Fruit fly (Drosophila melanogaster) whole organism, embryonic: ENCODE measurements around the gene CG45079.

ENCODE experiments used
- Asciz ChIP-seq: fragments of 200-800 bp; sonication (Bioruptor generic); optimal IDR thresholded peaks from 2 replicates; lab custom pipeline; 2017; ENCODE audit warnings: missing biosample characterization, mild to moderate bottlenecking, missing genetic modification characterization, missing genetic modification reagents
- Atf-2 ChIP-seq: fragments of 200-800 bp; sonication (Bioruptor generic); optimal IDR thresholded peaks from 2 replicates; lab custom pipeline; 2016; ENCODE audit warnings: missing biosample characterization, missing genetic modification characterization
- CG10543 ChIP-seq: fragments of 200-800 bp; sonication (Bioruptor generic); optimal IDR thresholded peaks from 3 replicates; lab custom pipeline; 2017; ENCODE audit warnings: missing biosample characterization, mild to moderate bottlenecking, missing genetic modification characterization, moderate library complexity
- CG10565 ChIP-seq: fragments of 200-800 bp; sonication (Bioruptor generic); optimal IDR thresholded peaks from 3 replicates; lab custom pipeline; 2016; ENCODE audit warnings: missing biosample characterization, mild to moderate bottlenecking, missing genetic modification characterization
- CG10959 ChIP-seq: fragments of 200-800 bp; sonication (Bioruptor generic); IDR thresholded peaks from 2 replicates; pipeline ENCODE4 v1.3.6; 2022; ENCODE audit warnings: missing biosample characterization, missing genetic modification characterization
- CG10979 ChIP-seq: fragments of 200-800 bp; sonication (Bioruptor generic); optimal IDR thresholded peaks from 2 replicates; lab custom pipeline; 2018; ENCODE audit warnings: missing biosample characterization, mild to moderate bottlenecking, missing genetic modification characterization, moderate library complexity
- CG11560 ChIP-seq: fragments of 200-800 bp; sonication (Bioruptor generic); IDR thresholded peaks from 3 replicates; pipeline ENCODE4 v1.3.6; 2022; ENCODE audit warnings: missing biosample characterization, missing genetic modification characterization
- CG13775 ChIP-seq: fragments of 200-800 bp; sonication (Bioruptor generic); optimal IDR thresholded peaks from 3 replicates; lab custom pipeline; 2017; ENCODE audit warnings: missing biosample characterization, mild to moderate bottlenecking, missing genetic modification characterization
- CG15514 ChIP-seq: fragments of 200-800 bp; sonication (Bioruptor generic); optimal IDR thresholded peaks from 3 replicates; lab custom pipeline; 2017; ENCODE audit warnings: missing biosample characterization, missing genetic modification characterization, mild to moderate bottlenecking, moderate library complexity, missing genetic modification reagents
- CG15601 ChIP-seq: fragments of 200-800 bp; sonication (Bioruptor generic); optimal IDR thresholded peaks from 3 replicates; lab custom pipeline; 2019; ENCODE audit warnings: missing biosample characterization, mild to moderate bottlenecking, missing genetic modification characterization, moderate library complexity
- CG16863 ChIP-seq: fragments of 200-800 bp; sonication (Bioruptor generic); optimal IDR thresholded peaks from 3 replicates; lab custom pipeline; 2016; ENCODE audit warnings: missing biosample characterization, missing genetic modification characterization
- CG2120 ChIP-seq: fragments of 200-800 bp; sonication (Bioruptor generic); optimal IDR thresholded peaks from 3 replicates; lab custom pipeline; 2016; ENCODE audit warnings: missing biosample characterization, missing genetic modification characterization
- CG2199 ChIP-seq: fragments of 200-800 bp; sonication (Bioruptor generic); IDR thresholded peaks from 3 replicates; pipeline ENCODE4 v1.3.6; 2022; ENCODE audit warnings: missing biosample characterization, missing genetic modification characterization
- CG2678 ChIP-seq: fragments of 200-800 bp; sonication (Bioruptor generic); optimal IDR thresholded peaks from 3 replicates; lab custom pipeline; 2019; ENCODE audit warnings: missing biosample characterization, mild to moderate bottlenecking, missing genetic modification characterization, moderate library complexity
- CG3163 ChIP-seq: fragments of 200-800 bp; sonication (Bioruptor generic); optimal IDR thresholded peaks from 3 replicates; lab custom pipeline; 2016; ENCODE audit warnings: missing biosample characterization, missing genetic modification characterization
- CG3995 ChIP-seq: fragments of 200-800 bp; sonication (Bioruptor generic); optimal IDR thresholded peaks from 3 replicates; lab custom pipeline; 2016; ENCODE audit warnings: missing biosample characterization, missing genetic modification characterization
- CG5180 ChIP-seq: fragments of 200-800 bp; sonication (Bioruptor generic); optimal IDR thresholded peaks from 3 replicates; lab custom pipeline; 2017; ENCODE audit warnings: missing biosample characterization, missing genetic modification characterization, mild to moderate bottlenecking, moderate library complexity, missing genetic modification reagents
- CG7357 ChIP-seq: fragments of 200-800 bp; sonication (Bioruptor generic); IDR thresholded peaks from 3 replicates; pipeline ENCODE4 v1.3.6; 2022; ENCODE audit warnings: missing biosample characterization, missing genetic modification characterization
- CG7745 ChIP-seq: fragments of 200-800 bp; sonication (Bioruptor generic); optimal IDR thresholded peaks from 2 replicates; lab custom pipeline; 2018; ENCODE audit warnings: missing biosample characterization, mild to moderate bottlenecking, missing genetic modification characterization, moderate library complexity
- CG8089 ChIP-seq: fragments of 200-800 bp; sonication (Bioruptor generic); optimal IDR thresholded peaks from 3 replicates; lab custom pipeline; 2016; ENCODE audit warnings: missing biosample characterization, missing genetic modification characterization
- CG8478 ChIP-seq: fragments of >200 bp; optimal IDR thresholded peaks from 2 replicates; lab custom pipeline; 2018
- D19B ChIP-seq: fragments of 200-800 bp; sonication (Bioruptor generic); optimal IDR thresholded peaks from 2 replicates; lab custom pipeline; 2017; ENCODE audit warnings: missing biosample characterization, mild to moderate bottlenecking, missing genetic modification characterization
- Dip3 ChIP-seq: fragments of 200-800 bp; sonication (Bioruptor generic); optimal IDR thresholded peaks from 3 replicates; lab custom pipeline; 2016; ENCODE audit warnings: missing biosample characterization, missing genetic modification characterization
- Dref ChIP-seq: fragments of 200-800 bp; sonication (Bioruptor generic); IDR thresholded peaks from 2 replicates; pipeline ENCODE4 v1.3.6; 2022; ENCODE audit warnings: missing biosample characterization, missing genetic modification characterization
- Elba2 ChIP-seq: fragments of 200-800 bp; sonication (Bioruptor generic); optimal IDR thresholded peaks from 3 replicates; lab custom pipeline; 2016; ENCODE audit warnings: missing biosample characterization, missing genetic modification characterization
- Fer1 ChIP-seq: fragments of 200-800 bp; sonication (Bioruptor generic); optimal IDR thresholded peaks from 2 replicates; lab custom pipeline; 2017; ENCODE audit warnings: missing biosample characterization, mild to moderate bottlenecking, missing genetic modification characterization
- Gug ChIP-seq: fragments of 200-800 bp; sonication (Bioruptor generic); IDR thresholded peaks from 4 replicates; pipeline ENCODE4 v1.3.6; 2022; ENCODE audit warnings: missing biosample characterization, missing genetic modification characterization
- Hr51 ChIP-seq, 2 experiments: fragments of 200-800 bp; sonication (Bioruptor generic); optimal IDR thresholded peaks; 2 replicates in 1 of 2; 3 replicates in 1 of 2; lab custom pipeline; 2016 to 2018; ENCODE audit warnings: missing biosample characterization in 2 of 2, missing genetic modification characterization in 2 of 2, mild to moderate bottlenecking in 1 of 2, moderate library complexity in 1 of 2
- Hr78 ChIP-seq, 2 experiments: fragments of 200-800 bp in 1 of 2; fragments of >200 bp in 1 of 2; sonication (Bioruptor generic) in 1 of 2; optimal IDR thresholded peaks; 2 replicates each; lab custom pipeline; 2017 to 2019; ENCODE audit warnings: missing biosample characterization in 2 of 2, missing genetic modification characterization in 2 of 2, mild to moderate bottlenecking in 1 of 2, moderate library complexity in 1 of 2
- Lpt ChIP-seq: fragments of >200 bp; optimal IDR thresholded peaks from 2 replicates; lab custom pipeline; 2018; ENCODE audit warnings: missing biosample characterization, missing genetic modification characterization
- Med ChIP-seq: fragments of 200-800 bp; sonication (Bioruptor generic); peaks from one replicate; lab custom pipeline; 2016; ENCODE audit warnings: missing biosample characterization, missing genetic modification characterization, mild to moderate bottlenecking, inconsistent platforms, moderate library complexity
- TFAM ChIP-seq: fragments of 200-800 bp; sonication (Bioruptor generic); optimal IDR thresholded peaks from 2 replicates; lab custom pipeline; 2017; ENCODE audit warnings: missing biosample characterization, missing genetic modification characterization, inconsistent platforms
- Vsx1 ChIP-seq: fragments of 200-800 bp; sonication (Bioruptor generic); optimal IDR thresholded peaks from 2 replicates; lab custom pipeline; 2017; ENCODE audit warnings: missing biosample characterization, mild to moderate bottlenecking, missing genetic modification characterization, missing genetic modification reagents
- Xbp1 ChIP-seq: fragments of 200-800 bp; sonication (Bioruptor generic); optimal IDR thresholded peaks from 3 replicates; lab custom pipeline; 2016; ENCODE audit warnings: missing biosample characterization, mild to moderate bottlenecking, missing genetic modification characterization
- ase ChIP-seq: fragments of 200-800 bp; sonication (Bioruptor generic); IDR thresholded peaks from 3 replicates; pipeline ENCODE4 v1.3.6; 2022; ENCODE audit warnings: missing biosample characterization, missing genetic modification characterization
- cad ChIP-seq: fragments of >200 bp; optimal IDR thresholded peaks from 2 replicates; lab custom pipeline; 2017; ENCODE audit warnings: missing biosample characterization, missing genetic modification characterization
- crp ChIP-seq, 2 experiments: fragments of 200-800 bp; sonication (Bioruptor generic); optimal IDR thresholded peaks; 2 replicates in 1 of 2; 3 replicates in 1 of 2; lab custom pipeline; 2017; ENCODE audit warnings: missing biosample characterization in 2 of 2, missing genetic modification characterization in 2 of 2, mild to moderate bottlenecking in 1 of 2, moderate library complexity in 1 of 2
- da ChIP-seq: fragments of 200-800 bp; sonication (Bioruptor generic); optimal IDR thresholded peaks from 2 replicates; lab custom pipeline; 2016; ENCODE audit warnings: missing biosample characterization, missing genetic modification characterization
- dmrt11E ChIP-seq: fragments of 200-800 bp; sonication (Bioruptor generic); optimal IDR thresholded peaks from 3 replicates; lab custom pipeline; 2018; ENCODE audit warnings: missing biosample characterization, mild to moderate bottlenecking, missing genetic modification characterization, moderate library complexity
- dysf ChIP-seq: fragments of 200-800 bp; sonication (Bioruptor generic); IDR thresholded peaks from 3 replicates; pipeline ENCODE4 v1.3.6; 2022; ENCODE audit warnings: missing biosample characterization, missing genetic modification characterization
- en ChIP-seq: fragments of 200-800 bp; sonication (Bioruptor generic); optimal IDR thresholded peaks from 2 replicates; lab custom pipeline; 2016; ENCODE audit warnings: missing biosample characterization, missing genetic modification characterization
- gcm ChIP-seq: fragments of 200-800 bp; sonication (Bioruptor generic); optimal IDR thresholded peaks from 2 replicates; lab custom pipeline; 2019; ENCODE audit warnings: missing biosample characterization, mild to moderate bottlenecking, missing genetic modification characterization, moderate library complexity
- hbn ChIP-seq: fragments of 200-800 bp; sonication (Bioruptor generic); IDR thresholded peaks from 2 replicates; pipeline ENCODE4 v1.3.6; 2022; ENCODE audit warnings: missing biosample characterization, missing genetic modification characterization; ENCODE audit not compliant: partially characterized antibody
- luna ChIP-seq: fragments of 200-800 bp; sonication (Bioruptor generic); optimal IDR thresholded peaks from 2 replicates; lab custom pipeline; 2016; ENCODE audit warnings: missing biosample characterization, missing genetic modification characterization
- nerfin-1 ChIP-seq: fragments of 200-800 bp; sonication (Bioruptor generic); optimal IDR thresholded peaks from 3 replicates; lab custom pipeline; 2019; ENCODE audit warnings: missing biosample characterization, mild to moderate bottlenecking, missing genetic modification characterization, moderate library complexity
- pita ChIP-seq: fragments of 200-800 bp; sonication (Bioruptor generic); optimal IDR thresholded peaks from 2 replicates; lab custom pipeline; 2017; ENCODE audit warnings: missing biosample characterization, mild to moderate bottlenecking, missing genetic modification characterization
- tio ChIP-seq: fragments of 200-800 bp; sonication (Bioruptor generic); optimal IDR thresholded peaks from 2 replicates; lab custom pipeline; 2017; ENCODE audit warnings: missing biosample characterization, missing genetic modification characterization, inconsistent platforms
- unpg ChIP-seq: fragments of 200-800 bp; sonication (Bioruptor generic); optimal IDR thresholded peaks from 3 replicates; lab custom pipeline; 2018; ENCODE audit warnings: missing biosample characterization, mild to moderate bottlenecking, missing genetic modification characterization, moderate library complexity
- wdn ChIP-seq: fragments of 200-800 bp; sonication (Bioruptor generic); IDR thresholded peaks from 2 replicates; pipeline ENCODE4 v1.3.6; 2022; ENCODE audit warnings: missing biosample characterization, missing genetic modification characterization
- yki ChIP-seq: fragments of >200 bp; optimal IDR thresholded peaks from 3 replicates; lab custom pipeline; 2018

CG45079 gene

dm6 chr3R:17085029-17085807 is 39.1 kb upstream of the CG45079 start, which contains the start of gene GckIII (continued):
- TF ChIP-seq CG2120 (GFP tag; lab: Kevin White, UChicago) = no peak
- peak in 1 of 2 experiments; percentile 79 for TF ChIP-seq crp (GFP tag; optimal IDR thresholded peaks at IDR 0.05; lab: Kevin White, UChicago)
- no peak for TF ChIP-seq Asciz (GFP tag; lab: Kevin White, UChicago)
- TF ChIP-seq CG8478 (lab: Kevin White, UChicago) = no peak
- TF ChIP-seq CG10543 (GFP tag; lab: Kevin White, UChicago) = no peak
- peak; percentile 54 for TF ChIP-seq Med
- TF ChIP-seq CG16863 (GFP tag; lab: Kevin White, UChicago) = no peak
- no peak for TF ChIP-seq Hr51 (GFP tag; optimal IDR thresholded peaks at IDR 0.05; lab: Kevin White, UChicago)
- no peak for TF ChIP-seq Elba2 (GFP tag; lab: Kevin White, UChicago)
- no peak for TF ChIP-seq CG3163 (GFP tag; lab: Kevin White, UChicago)
- TF ChIP-seq CG2678 (tag; lab: Kevin White, UChicago) = no peak
- no peak for TF ChIP-seq Vsx1 (GFP tag; lab: Kevin White, UChicago)
- TF ChIP-seq luna = no peak
- TF ChIP-seq CG10959 (GFP tag; lab: Robert Waterston, UW) = no peak
- TF ChIP-seq CG10565 (GFP tag; lab: Kevin White, UChicago) = no peak
- TF ChIP-seq CG11560 (tag; lab: Robert Waterston, UW) = peak; percentile 83; the same call in 2 of the 3 replicates
- TF ChIP-seq dysf (GFP tag; lab: Robert Waterston, UW) = no peak
- no peak for TF ChIP-seq Fer1 (GFP tag; lab: Kevin White, UChicago)
- TF ChIP-seq CG15514 = peak; percentile 24
- peak; percentile 52 for TF ChIP-seq hbn (GFP tag; lab: Robert Waterston, UW)
- no peak for TF ChIP-seq nerfin-1
- no peak for TF ChIP-seq yki
- no peak for TF ChIP-seq ase
- TF ChIP-seq Gug (GFP tag; lab: Robert Waterston, UW) = no peak
- TF ChIP-seq Hr78 (GFP tag; optimal IDR thresholded peaks at IDR 0.05; lab: Kevin White, UChicago) = no peak
- no peak for TF ChIP-seq gcm
- peak; percentile 79 for TF ChIP-seq Dref (GFP tag; lab: Robert Waterston, UW)
- no peak for TF ChIP-seq TFAM
- TF ChIP-seq en (GFP tag; lab: Kevin White, UChicago) = no peak
- no peak for TF ChIP-seq CG8089 (GFP tag; lab: Kevin White, UChicago)
- TF ChIP-seq CG3995 = no peak
- TF ChIP-seq CG13775 (GFP tag; lab: Kevin White, UChicago) = no peak
- TF ChIP-seq Dip3 (GFP tag; lab: Kevin White, UChicago) = no peak
- TF ChIP-seq Atf-2 = no peak
- no peak for TF ChIP-seq Lpt
- peak; percentile 5 for TF ChIP-seq CG7745 (tag; lab: Kevin White, UChicago)
- no peak for TF ChIP-seq cad (GFP tag; lab: Kevin White, UChicago)
- TF ChIP-seq dmrt11E (tag; lab: Kevin White, UChicago) = no peak
- TF ChIP-seq CG2199 (GFP tag; lab: Robert Waterston, UW) = no peak
- no peak for TF ChIP-seq tio (GFP tag; lab: Kevin White, UChicago)
- TF ChIP-seq CG5180 (GFP tag; lab: Kevin White, UChicago) = no peak
- TF ChIP-seq D19B (GFP tag; lab: Kevin White, UChicago) = no peak
- no peak for TF ChIP-seq CG15601 (tag; lab: Kevin White, UChicago)
- TF ChIP-seq CG10979 (tag; lab: Kevin White, UChicago) = peak; percentile 2
- TF ChIP-seq wdn (GFP tag; lab: Robert Waterston, UW) = no peak
- TF ChIP-seq unpg (GFP tag; lab: Kevin White, UChicago) = no peak
- TF ChIP-seq CG7357 = no peak
- no peak for TF ChIP-seq pita (GFP tag; lab: Kevin White, UChicago)
- no peak for TF ChIP-seq Xbp1 (GFP tag; lab: Kevin White, UChicago)
- TF ChIP-seq da (GFP tag; lab: Kevin White, UChicago) = no peak
